Fruit fly (Drosophila melanogaster): ENCODE data around the gene Targ3.

Gene Targ3

dm6 chr3L:21196563-21196962 lies at the start of gene Targ3, which contains the start of gene park:
Targ3 (plus strand) TSS chr3L:21196831.
park (minus strand) TSS chr3L:21196853.
- TF ChIP-seq psq (optimal IDR thresholded peaks at IDR 0.05), result no peak
- TF ChIP-seq Sin3A (optimal IDR thresholded peaks at IDR 0.05), result no peak
- no peak for TF ChIP-seq insv (optimal IDR thresholded peaks at IDR 0.05)
- TF ChIP-seq ttk (optimal IDR thresholded peaks at IDR 0.05), result no peak
- TF ChIP-seq Myc (optimal IDR thresholded peaks at IDR 0.05), result no peak
- no peak for TF ChIP-seq h (optimal IDR thresholded peaks at IDR 0.05)

- TF ChIP-seq Sin3A (optimal IDR thresholded peaks at IDR 0.05), result no peak
- no peak for TF ChIP-seq h (optimal IDR thresholded peaks at IDR 0.05)
- TF ChIP-seq insv (optimal IDR thresholded peaks at IDR 0.05), result no peak
- no peak for TF ChIP-seq ttk (optimal IDR thresholded peaks at IDR 0.05)
- TF ChIP-seq psq (optimal IDR thresholded peaks at IDR 0.05), result no peak
- no peak for TF ChIP-seq Myc (optimal IDR thresholded peaks at IDR 0.05)
Measured at dm6 chr3L:21171905-21172304, 24.7 kb upstream of the Targ3 start, which contains the start of gene Ac78C. Ac78C (minus strand) TSS chr3L:21171930.

- TF ChIP-seq insv (optimal IDR thresholded peaks at IDR 0.05) (no peak), ttk (optimal IDR thresholded peaks at IDR 0.05) (no peak), Sin3A (optimal IDR thresholded peaks at IDR 0.05) (no peak), psq (optimal IDR thresholded peaks at IDR 0.05) (no peak)
Measured at dm6 chr3L:21172527-21173253, 23.9 kb upstream of the Targ3 start, which contains the start of the genes chb and AsnS. chb (plus strand) TSS chr3L:21172853. AsnS (plus strand) TSS chr3L:21173118.

- TF ChIP-seq psq (optimal IDR thresholded peaks at IDR 0.05) (no peak), Sin3A (optimal IDR thresholded peaks at IDR 0.05) (no peak), insv (optimal IDR thresholded peaks at IDR 0.05) (no peak), Myc (optimal IDR thresholded peaks at IDR 0.05) (no peak), ttk (optimal IDR thresholded peaks at IDR 0.05) (no peak), h (optimal IDR thresholded peaks at IDR 0.05) (no peak)
Measured at dm6 chr3L:21174962-21175361, 21.7 kb upstream of the Targ3 start.

- TF ChIP-seq h (optimal IDR thresholded peaks at IDR 0.05) (no peak), Sin3A (optimal IDR thresholded peaks at IDR 0.05) (no peak), psq (optimal IDR thresholded peaks at IDR 0.05) (no peak), Myc (optimal IDR thresholded peaks at IDR 0.05) (no peak), insv (optimal IDR thresholded peaks at IDR 0.05) (no peak), ttk (optimal IDR thresholded peaks at IDR 0.05) (no peak)
Measured at dm6 chr3L:21175531-21176271, 20.9 kb upstream of the Targ3 start.

dm6 chr3L:21176276-21176934 lies 20.2 kb upstream of the Targ3 start:
- TF ChIP-seq psq (optimal IDR thresholded peaks at IDR 0.05) (no peak), Myc (optimal IDR thresholded peaks at IDR 0.05) (no peak), ttk (optimal IDR thresholded peaks at IDR 0.05) (no peak), h (optimal IDR thresholded peaks at IDR 0.05) (no peak), insv (optimal IDR thresholded peaks at IDR 0.05) (no peak), Sin3A (optimal IDR thresholded peaks at IDR 0.05) (no peak)

DNA sequence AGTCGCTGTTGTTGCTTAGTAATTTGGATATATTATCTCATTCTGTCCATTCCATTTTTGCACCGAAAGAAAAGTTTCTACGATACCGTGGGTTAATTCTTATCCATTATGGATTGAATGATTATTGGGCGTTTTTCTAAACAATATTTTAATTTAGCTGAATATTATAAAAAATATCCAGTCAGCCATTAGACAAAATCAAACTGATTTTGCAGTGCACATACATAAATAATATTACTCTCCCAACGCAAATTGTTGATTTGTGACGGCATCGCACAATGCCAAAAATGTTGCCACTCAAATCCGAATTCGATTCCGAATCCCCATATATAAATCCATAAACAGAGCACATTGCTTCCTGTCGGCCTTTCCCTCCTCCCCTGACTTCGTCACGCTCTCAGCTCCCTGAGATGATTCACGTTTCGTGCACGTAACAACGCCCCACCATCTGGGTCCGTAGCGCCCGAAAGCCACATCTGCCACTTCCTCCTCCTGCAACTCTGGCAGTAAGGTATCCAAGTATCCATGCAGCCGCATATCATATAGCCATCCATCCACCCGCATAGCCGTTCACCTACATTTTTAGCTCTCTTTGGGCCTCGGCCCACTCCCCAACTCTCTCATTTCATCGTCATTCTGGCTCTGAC lies 19.6 kb upstream of the Targ3 start:
- TF ChIP-seq Myc (optimal IDR thresholded peaks at IDR 0.05) (no peak), insv (optimal IDR thresholded peaks at IDR 0.05) (no peak), h (optimal IDR thresholded peaks at IDR 0.05) (no peak), ttk (optimal IDR thresholded peaks at IDR 0.05) (no peak), Sin3A (optimal IDR thresholded peaks at IDR 0.05) (no peak), psq (optimal IDR thresholded peaks at IDR 0.05) (no peak)

- TF ChIP-seq ttk (optimal IDR thresholded peaks at IDR 0.05), result no peak
- TF ChIP-seq psq (optimal IDR thresholded peaks at IDR 0.05), result no peak
- TF ChIP-seq insv (optimal IDR thresholded peaks at IDR 0.05), result no peak
- no peak for TF ChIP-seq h (optimal IDR thresholded peaks at IDR 0.05)
- TF ChIP-seq Myc (optimal IDR thresholded peaks at IDR 0.05), result no peak
- TF ChIP-seq Sin3A (optimal IDR thresholded peaks at IDR 0.05), result no peak
Measured at dm6 chr3L:21185622-21186021, 11.0 kb upstream of the Targ3 start.

dm6 chr3L:21186487-21186886 lies 10.1 kb upstream of the Targ3 start:
- TF ChIP-seq psq (optimal IDR thresholded peaks at IDR 0.05), result no peak
- no peak for TF ChIP-seq ttk (optimal IDR thresholded peaks at IDR 0.05)
- no peak for TF ChIP-seq h (optimal IDR thresholded peaks at IDR 0.05)
- TF ChIP-seq Sin3A (optimal IDR thresholded peaks at IDR 0.05), result no peak

- TF ChIP-seq insv (optimal IDR thresholded peaks at IDR 0.05) (no peak), psq (optimal IDR thresholded peaks at IDR 0.05) (no peak), Sin3A (optimal IDR thresholded peaks at IDR 0.05) (no peak), Myc (optimal IDR thresholded peaks at IDR 0.05) (no peak), h (optimal IDR thresholded peaks at IDR 0.05) (no peak), ttk (optimal IDR thresholded peaks at IDR 0.05) (no peak)
Measured at dm6 chr3L:21192024-21192423, 4.6 kb upstream of the Targ3 start.

DNA sequence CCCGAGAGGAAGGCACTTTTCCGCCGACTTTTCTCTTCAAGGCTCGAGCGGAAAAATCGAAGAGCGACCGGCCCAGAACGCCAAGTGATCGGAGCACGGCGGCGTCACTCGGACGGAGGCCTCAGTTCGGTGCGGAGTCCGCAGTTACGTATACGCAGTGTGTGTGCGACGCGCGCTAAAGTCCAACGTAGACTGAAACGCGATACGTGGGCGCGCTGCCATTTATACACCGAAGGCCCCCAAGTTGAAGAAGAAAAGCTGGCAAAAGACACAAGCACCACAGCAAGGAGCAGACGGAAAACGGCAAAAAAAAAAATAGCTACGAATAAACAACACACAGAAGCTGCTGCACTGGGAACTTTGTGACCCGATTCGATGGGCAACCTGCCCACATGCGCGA lies 3.5 kb upstream of the Targ3 start, which contains the start of gene CG42337:
TSS of gene CG42337 (minus strand) at position 194 of the 400 bp plus-strand sequence.
- TF ChIP-seq psq (optimal IDR thresholded peaks at IDR 0.05), result no peak

Data from Kc167 (cell line).